Fruit fly (Drosophila melanogaster): ENCODE results near the gene Eig71Ef.
A peak's percentile ranks its signal among the peaks of the same experiment; 100 is the strongest.

Gene Eig71Ef

dm6 chr3L:15700338-15700966 lies 43.3 kb upstream of the Eig71Ef start (continued):
- TF ChIP-seq CG4404 (GFP tag; IDR thresholded peaks at IDR 0.05) (peak; percentile 54), CG10462 (GFP tag; optimal IDR thresholded peaks at IDR 0.05) (peak; percentile 29), Usf (GFP tag; optimal IDR thresholded peaks at IDR 0.05) (peak; percentile 14), Ssrp (tag; optimal IDR thresholded peaks at IDR 0.05) (peak; percentile 57), CG1024 (GFP tag; IDR thresholded peaks at IDR 0.05) (no peak), CG17361 (GFP tag; IDR thresholded peaks at IDR 0.05) (peak; percentile 66; the same call in 2 of the 3 replicates), Abd-B (GFP tag; optimal IDR thresholded peaks at IDR 0.05) (peak; percentile 48), Stat92E (GFP tag; optimal IDR thresholded peaks at IDR 0.05) (peak in 1 of 3 experiments; percentile 23), CG8765 (GFP tag; IDR thresholded peaks at IDR 0.05) (0 out of 2 replicates have a peak, but pooled peaks have one; percentile 16), zen (tag; optimal IDR thresholded peaks at IDR 0.05) (peak; percentile 73), CG8924 (tag; optimal IDR thresholded peaks at IDR 0.05) (peak; percentile 75), CG16813 (GFP tag; IDR thresholded peaks at IDR 0.05; ENCODE audit: partially characterized antibody) (no peak), CG33557 (GFP tag; optimal IDR thresholded peaks at IDR 0.05) (peak; percentile 83), br (optimal IDR thresholded peaks at IDR 0.05) (no peak), CG2199 (GFP tag; IDR thresholded peaks at IDR 0.05) (0 out of 3 replicates have a peak, but pooled peaks have one; percentile 44), row (GFP tag; IDR thresholded peaks at IDR 0.05) (peak; percentile 62), Hsf (GFP tag; optimal IDR thresholded peaks at IDR 0.05) (peak; percentile 32), az2 (GFP tag; optimal IDR thresholded peaks at IDR 0.05) (peak; percentile 51), Hr51 (GFP tag; optimal IDR thresholded peaks at IDR 0.05) (no peak), Sox102F (GFP tag; optimal IDR thresholded peaks at IDR 0.05) (no peak), CG30431 (GFP tag; optimal IDR thresholded peaks at IDR 0.05) (peak; percentile 60), crc (GFP tag; optimal IDR thresholded peaks at IDR 0.05) (no peak), ems (GFP tag; optimal IDR thresholded peaks at IDR 0.05) (no peak), CG13624 (GFP tag; optimal IDR thresholded peaks at IDR 0.05) (no peak), CG2678 (tag; optimal IDR thresholded peaks at IDR 0.05) (no peak), CG30403 (GFP tag; optimal IDR thresholded peaks at IDR 0.05) (peak; percentile 36), CG4360 (GFP tag; IDR thresholded peaks at IDR 0.05) (peak; percentile 95), eve (GFP tag; optimal IDR thresholded peaks at IDR 0.05) (peak in 1 of 2 experiments; percentile 60), Lhr (GFP tag; optimal IDR thresholded peaks at IDR 0.05) (peak; percentile 13), esg (GFP tag; conservative IDR thresholded peaks at IDR 0.05) (no peak), CG1602 (GFP tag; optimal IDR thresholded peaks at IDR 0.05) (peak; percentile 40), CG1529 (GFP tag; optimal IDR thresholded peaks at IDR 0.05) (peak; percentile 50), CG17328 (GFP tag; IDR thresholded peaks at IDR 0.05) (peak; percentile 25; the same call in 1 of the 2 replicates), CG32767 (GFP tag; IDR thresholded peaks at IDR 0.05) (peak; percentile 23; the same call in 1 of the 2 replicates), CG2712 (tag; optimal IDR thresholded peaks at IDR 0.05) (peak; percentile 81), CG8388 (GFP tag; optimal IDR thresholded peaks at IDR 0.05) (peak; percentile 66), CG3065 (GFP tag; optimal IDR thresholded peaks at IDR 0.05) (peak; percentile 20), CG9437 (GFP tag; optimal IDR thresholded peaks at IDR 0.05) (peak; percentile 27), CG2116 (GFP tag; optimal IDR thresholded peaks at IDR 0.05) (peak; percentile 4), Hmx (GFP tag; optimal IDR thresholded peaks at IDR 0.05) (peak; percentile 4), CG15601 (tag; optimal IDR thresholded peaks at IDR 0.05) (peak; percentile 66), CG18262 (tag; optimal IDR thresholded peaks at IDR 0.05) (peak; percentile 83), tgo (GFP tag; IDR thresholded peaks at IDR 0.05) (no peak), CG16863 (GFP tag; optimal IDR thresholded peaks at IDR 0.05) (no peak), grau (tag; optimal IDR thresholded peaks at IDR 0.05) (peak; percentile 65), dmrt11E (tag; optimal IDR thresholded peaks at IDR 0.05) (peak; percentile 96), Hr3 (GFP tag; optimal IDR thresholded peaks at IDR 0.05) (peak; percentile 26), nmo (GFP tag; optimal IDR thresholded peaks at IDR 0.05) (peak; percentile 82), bsh (GFP tag; optimal IDR thresholded peaks at IDR 0.05) (peak; percentile 55 to 59)

All from whole organism, embryonic.